Worm (Caenorhabditis elegans) whole organism, young adult: ENCODE results near the gene F31D4.5.

Experiments used
- F39B2.1 ChIP-seq: fragments of 200-800 bp; sonication (Bioruptor generic); IDR thresholded peaks from 2 replicates; pipeline ENCODE4 v1.3.6; 2022; ENCODE audit warnings: missing genetic modification reagents, missing genetic modification characterization, missing compliant biosample characterization
- F49E8.2 ChIP-seq: sonication (generic microtip); optimal IDR thresholded peaks from 3 replicates; lab custom pipeline; 2017; ENCODE audit warnings: missing genetic modification characterization, mild to moderate bottlenecking, missing compliant biosample characterization, antibody characterized with exemption, moderate library complexity; ENCODE audit not compliant: insufficient read depth
- ama-1 ChIP-seq, 3 experiments: fragments of 150-350 bp in 1 of 3; sonication (generic microtip) in 2 of 3; optimal IDR thresholded peaks; 2 replicates each; lab custom pipeline; 2014 to 2018; ENCODE audit warnings: missing biosample characterization in 2 of 3, missing genetic modification characterization in 2 of 3, missing genetic modification reagents in 2 of 3
- chd-7 ChIP-seq: sonication (generic microtip); optimal IDR thresholded peaks from 2 replicates; lab custom pipeline; 2016; ENCODE audit warnings: mild to moderate bottlenecking, missing genetic modification characterization, moderate library complexity, missing compliant biosample characterization
- dpl-1 ChIP-seq: fragments of 150-350 bp; optimal IDR thresholded peaks from 2 replicates; lab custom pipeline; 2014; ENCODE audit warnings: missing biosample characterization, missing genetic modification reagents, missing genetic modification characterization
- ets-4 ChIP-seq: fragments of 200-800 bp; sonication (Bioruptor generic); optimal IDR thresholded peaks from 2 replicates; lab custom pipeline; 2018; ENCODE audit warnings: mild to moderate bottlenecking, missing genetic modification characterization, missing compliant biosample characterization
- nfya-2 ChIP-seq: fragments of 200-800 bp; sonication (Bioruptor generic); IDR thresholded peaks from 2 replicates; pipeline ENCODE4 v1.3.6; 2022; ENCODE audit warnings: missing genetic modification reagents, missing genetic modification characterization, missing compliant biosample characterization
- pha-4 ChIP-seq: fragments of 150-350 bp; sonication (generic microtip); optimal IDR thresholded peaks from 2 replicates; lab custom pipeline; 2014; ENCODE audit warnings: missing biosample characterization, missing genetic modification reagents, missing genetic modification characterization
- rpc-1 ChIP-seq, 2 experiments: fragments of 150-350 bp in 1 of 2; sonication (generic microtip) in 1 of 2; optimal IDR thresholded peaks; 2 replicates each; lab custom pipeline; 2014 to 2018; ENCODE audit warnings: missing biosample characterization in 1 of 2, missing genetic modification characterization in 1 of 2, missing genetic modification reagents in 1 of 2, missing genotype in 1 of 2
- snpc-4 ChIP-seq, 5 experiments: fragments of 150-350 bp in 1 of 5; sonication (generic microtip) in 4 of 5; optimal IDR thresholded peaks; 2 replicates each; lab custom pipeline; 2014 to 2018; ENCODE audit warnings: missing genetic modification characterization in 5 of 5, missing biosample characterization in 3 of 5, antibody characterized with exemption in 2 of 5, mild to moderate bottlenecking in 2 of 5, missing compliant biosample characterization in 2 of 5, missing genotype in 2 of 5, moderate library complexity in 2 of 5, missing genetic modification reagents in 1 of 5
- unc-62 ChIP-seq: fragments of 150-350 bp; optimal IDR thresholded peaks from 2 replicates; lab custom pipeline; 2014; ENCODE audit warnings: missing biosample characterization, missing genetic modification reagents, missing genetic modification characterization
- zim-3 ChIP-seq: sonication (generic microtip); optimal IDR thresholded peaks from 2 replicates; lab custom pipeline; 2017; ENCODE audit warnings: mild to moderate bottlenecking, missing genetic modification characterization, moderate library complexity, missing compliant biosample characterization

ce11 chrV:20813646-20814045 lies 40.2 kb upstream of the F31D4.5 start:
- no peak for TF ChIP-seq unc-62 (GFP tag; lab: Kevin White, UChicago)
- no peak for TF ChIP-seq F49E8.2 (tag; lab: Kevin White, UChicago)
- TF ChIP-seq dpl-1 (GFP tag; lab: Kevin White, UChicago), result no peak
- TF ChIP-seq nfya-2 (GFP tag; lab: Robert Waterston, UW), result no peak
- TF ChIP-seq snpc-4 (GFP tag; optimal IDR thresholded peaks at IDR 0.05; lab: Kevin White, UChicago), result no peak
- no peak for TF ChIP-seq snpc-4 (tag; optimal IDR thresholded peaks at IDR 0.05; lab: Kevin White, UChicago)
- TF ChIP-seq F39B2.1, result no peak
- no peak for TF ChIP-seq ama-1 (optimal IDR thresholded peaks at IDR 0.05; lab: Kevin White, UChicago)
- TF ChIP-seq ama-1 (GFP tag; optimal IDR thresholded peaks at IDR 0.05; lab: Kevin White, UChicago), result no peak
- no peak for TF ChIP-seq ets-4 (GFP tag; lab: Kevin White, UChicago)
- no peak for TF ChIP-seq pha-4 (tag; lab: Kevin White, UChicago)
- TF ChIP-seq zim-3 (tag; lab: Kevin White, UChicago), result no peak
- no peak for TF ChIP-seq chd-7 (tag; lab: Kevin White, UChicago)
- TF ChIP-seq rpc-1 (optimal IDR thresholded peaks at IDR 0.05; lab: Kevin White, UChicago), result no peak
- TF ChIP-seq rpc-1 (tag; optimal IDR thresholded peaks at IDR 0.05; lab: Kevin White, UChicago), result no peak
